Worm (Caenorhabditis elegans) whole organism, midembryonic: Measurements from ENCODE around the gene anp-1.

Experiments
- flt-1 ChIP-seq: fragments of 200-800 bp; sonication (Bioruptor generic); IDR thresholded peaks from 2 replicates; pipeline ENCODE4 v1.3.6; 2022; ENCODE audit warnings: missing genetic modification characterization, missing compliant biosample characterization
- med-1 ChIP-seq: sonication (generic microtip); optimal IDR thresholded peaks from 2 replicates; lab custom pipeline; 2017; ENCODE audit warnings: missing genetic modification characterization, mild to moderate bottlenecking, missing compliant biosample characterization, antibody characterized with exemption, missing genetic modification reagents; ENCODE audit not compliant: insufficient read depth

DNA sequence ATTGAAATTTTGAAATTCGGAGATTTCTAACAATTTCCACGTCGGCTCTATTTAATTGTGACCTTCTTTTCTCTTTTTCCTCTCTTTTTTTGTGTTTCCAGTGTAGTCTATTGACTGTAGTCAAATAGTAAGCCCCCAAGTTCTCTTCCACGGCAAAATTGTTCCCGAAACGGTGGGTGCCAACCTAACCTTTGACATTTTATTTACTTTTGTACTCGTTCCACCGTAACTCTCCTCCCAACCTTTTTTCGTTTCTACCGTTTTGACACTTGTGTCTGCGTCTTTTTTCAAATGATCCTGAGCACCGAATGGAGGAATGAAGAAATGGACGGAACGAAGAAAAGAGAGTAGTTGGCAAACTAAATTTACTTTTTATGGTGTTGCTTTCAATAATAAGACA lies 11.5 kb downstream of the anp-1 start:
- TF ChIP-seq flt-1 (no peak), med-1 (GFP tag; lab: Kevin White, UChicago) (no peak)
